Fruit fly (Drosophila melanogaster): ENCODE results near the gene CG14823.

DNA sequence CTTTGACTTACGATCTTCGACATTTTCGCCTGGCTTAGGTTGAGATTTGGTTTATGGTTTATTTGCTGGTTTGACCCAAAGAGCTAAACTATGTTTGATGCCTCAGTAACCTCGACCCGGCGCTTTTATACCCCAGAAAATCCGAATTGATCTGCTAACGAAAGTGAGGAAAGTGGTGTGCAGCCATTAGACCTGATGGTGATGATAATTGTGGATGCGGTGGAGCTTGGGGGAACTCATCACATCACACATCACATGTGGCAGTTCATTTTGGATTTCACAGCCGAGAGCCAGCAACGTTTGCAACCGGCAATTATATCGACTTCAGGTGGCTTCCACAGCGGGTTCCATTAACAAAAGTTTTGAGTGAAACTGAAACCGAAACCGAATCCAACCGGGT, 22.6 kb downstream of the CG14823 start, which contains the start of gene Cpr65Eb:
- TF ChIP-seq Dll (optimal IDR thresholded peaks at IDR 0.05) (no peak), pan (optimal IDR thresholded peaks at IDR 0.05) (no peak), CG8478 (optimal IDR thresholded peaks at IDR 0.05) (no peak), EcR (GFP tag; optimal IDR thresholded peaks at IDR 0.05) (no peak), usp (GFP tag; optimal IDR thresholded peaks at IDR 0.05) (no peak), psq (optimal IDR thresholded peaks at IDR 0.05) (no peak)
